Worm (Caenorhabditis elegans): ENCODE results near the gene ooc-3.

DNA sequence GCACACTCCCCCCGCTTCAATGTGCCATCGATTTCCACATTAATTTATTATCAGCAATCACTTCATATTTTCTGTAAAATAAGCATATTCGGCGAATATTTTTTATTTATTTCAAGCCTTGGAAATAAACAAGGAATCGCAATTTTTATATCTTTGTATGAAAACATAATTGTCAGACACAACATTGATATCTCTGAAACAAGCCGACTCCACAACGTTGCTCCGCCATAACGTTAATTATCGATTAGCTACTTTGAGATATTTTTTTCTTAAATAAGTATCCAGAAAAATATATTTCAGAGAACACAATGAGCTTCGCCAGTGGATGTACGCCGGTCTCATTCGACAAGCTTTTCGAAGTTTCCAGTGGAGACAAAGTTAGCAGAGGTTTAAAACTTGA lies 51.3 kb downstream of the ooc-3 start, which contains the start of gene adbp-1:
- TF ChIP-seq blmp-1 (tag; optimal IDR thresholded peaks at IDR 0.05) (no peak), skn-1 (tag; optimal IDR thresholded peaks at IDR 0.05) (no peak), lin-39 (tag; optimal IDR thresholded peaks at IDR 0.05) (no peak), snu-23 (GFP tag; optimal IDR thresholded peaks at IDR 0.05) (no peak), dpl-1 (GFP tag; optimal IDR thresholded peaks at IDR 0.05) (no peak), egl-13 (tag; optimal IDR thresholded peaks at IDR 0.05) (no peak), mab-9 (GFP tag; IDR thresholded peaks at IDR 0.05) (no peak)

Measured in whole organism, L1 larva.